Worm (Caenorhabditis elegans): Measurements from ENCODE around the gene slc-28.1.

slc-28.1 gene

DNA sequence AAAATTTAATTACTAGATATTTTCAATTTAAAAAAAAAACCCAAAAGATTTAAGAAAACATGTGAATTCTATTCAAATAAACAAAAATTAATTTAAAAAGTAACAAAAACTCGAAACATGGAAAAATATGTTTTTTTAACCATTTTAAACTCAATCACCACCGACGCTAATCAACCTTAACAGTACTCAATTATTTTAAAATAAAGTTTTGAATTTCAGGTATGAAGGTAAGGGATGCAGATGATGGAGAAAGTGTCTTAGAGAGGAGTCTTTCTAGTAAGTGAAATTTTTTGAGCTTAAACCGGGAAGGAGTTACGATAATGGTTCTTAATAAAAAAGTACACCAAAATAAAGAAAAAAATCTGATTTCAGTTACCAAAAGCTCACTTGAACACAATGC, at the start of gene slc-28.1:
Gene slc-28.1, plus strand, starts transcription at position 301 of the 400 bp plus-strand sequence.
- TF ChIP-seq tbx-11 (GFP tag; IDR thresholded peaks at IDR 0.05) (no peak), aly-1 (tag; optimal IDR thresholded peaks at IDR 0.05) (no peak), scrt-1 (GFP tag; IDR thresholded peaks at IDR 0.05) (no peak), sea-1 (GFP tag; conservative IDR thresholded peaks at IDR 0.05) (no peak), pes-1 (GFP tag; IDR thresholded peaks at IDR 0.05) (no peak), ets-7 (tag; optimal IDR thresholded peaks at IDR 0.05) (no peak), ceh-13 (GFP tag; optimal IDR thresholded peaks at IDR 0.05) (no peak), hmbx-1 (tag; optimal IDR thresholded peaks at IDR 0.05) (no peak), ama-1 (optimal IDR thresholded peaks at IDR 0.05) (no peak), flt-1 (GFP tag; IDR thresholded peaks at IDR 0.05) (no peak), tra-4 (tag; optimal IDR thresholded peaks at IDR 0.05) (no peak), F13C5.2 (tag; optimal IDR thresholded peaks at IDR 0.05) (no peak), hmg-4 (GFP tag; optimal IDR thresholded peaks at IDR 0.05) (no peak), B0310.2 (tag; optimal IDR thresholded peaks at IDR 0.05) (no peak), ceh-36 (tag; optimal IDR thresholded peaks at IDR 0.05) (no peak), tbx-37 (GFP tag; conservative IDR thresholded peaks at IDR 0.05) (no peak), hnd-1 (tag; optimal IDR thresholded peaks at IDR 0.05) (no peak)

ce11 chrV:3417928-3418327, 45.7 kb upstream of the slc-28.1 start, which contains the start of gene T20D4.3:
Gene T20D4.3, plus strand, starts transcription at chrV:3418228.
- no peak for TF ChIP-seq hnd-1 (tag; optimal IDR thresholded peaks at IDR 0.05)
- no peak for TF ChIP-seq tbx-11 (GFP tag; IDR thresholded peaks at IDR 0.05)
- no peak for TF ChIP-seq tra-4 (tag; optimal IDR thresholded peaks at IDR 0.05)
- no peak for TF ChIP-seq ets-7 (tag; optimal IDR thresholded peaks at IDR 0.05)
- no peak for TF ChIP-seq scrt-1 (GFP tag; IDR thresholded peaks at IDR 0.05)
- no peak for TF ChIP-seq ama-1 (optimal IDR thresholded peaks at IDR 0.05)
- TF ChIP-seq flt-1 (GFP tag; IDR thresholded peaks at IDR 0.05): no peak
- no peak for TF ChIP-seq B0310.2 (tag; optimal IDR thresholded peaks at IDR 0.05)
- no peak for TF ChIP-seq pes-1 (GFP tag; IDR thresholded peaks at IDR 0.05)

ce11 chrV:3424341-3424740, 39.3 kb upstream of the slc-28.1 start, which contains the start of gene srab-21:
Gene srab-21, minus strand, starts transcription at chrV:3424441.
- TF ChIP-seq pes-1 (GFP tag; IDR thresholded peaks at IDR 0.05) (no peak), ama-1 (optimal IDR thresholded peaks at IDR 0.05) (no peak), flt-1 (GFP tag; IDR thresholded peaks at IDR 0.05) (no peak), hnd-1 (tag; optimal IDR thresholded peaks at IDR 0.05) (no peak), B0310.2 (tag; optimal IDR thresholded peaks at IDR 0.05) (no peak), hmg-4 (GFP tag; optimal IDR thresholded peaks at IDR 0.05) (no peak), tra-4 (tag; optimal IDR thresholded peaks at IDR 0.05) (no peak)

ce11 chrV:3426076-3426475, 37.5 kb upstream of the slc-28.1 start, which contains the start of gene srab-22:
Gene srab-22, plus strand, starts transcription at chrV:3426376.
- TF ChIP-seq hnd-1 (tag; optimal IDR thresholded peaks at IDR 0.05): no peak
- no peak for TF ChIP-seq hmg-4 (GFP tag; optimal IDR thresholded peaks at IDR 0.05)

DNA sequence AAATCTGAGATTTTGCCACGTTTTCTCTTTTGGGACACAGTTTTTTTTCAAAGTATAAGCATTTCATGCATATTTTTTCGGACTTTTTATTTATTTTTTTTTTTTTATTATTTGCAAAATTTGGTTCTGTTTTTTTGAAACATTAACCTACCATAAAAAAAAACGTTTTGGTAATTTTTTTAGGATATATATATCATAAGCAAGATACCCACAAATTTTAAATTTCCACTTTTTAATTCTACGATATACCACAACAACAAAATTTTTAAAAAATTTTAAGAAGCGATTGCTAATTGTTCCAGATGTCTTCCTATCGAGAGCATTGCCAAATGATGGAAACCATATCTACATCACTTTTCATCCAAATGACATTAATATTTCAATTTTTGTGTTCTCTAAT, 34.9 kb upstream of the slc-28.1 start, which contains the start of gene srab-20:
Gene srab-20, plus strand, starts transcription at position 301 of the 400 bp plus-strand sequence.
- TF ChIP-seq hmbx-1 (tag; optimal IDR thresholded peaks at IDR 0.05) (no peak), hmg-4 (GFP tag; optimal IDR thresholded peaks at IDR 0.05) (no peak), B0310.2 (tag; optimal IDR thresholded peaks at IDR 0.05) (no peak), ceh-36 (tag; optimal IDR thresholded peaks at IDR 0.05) (no peak), ama-1 (optimal IDR thresholded peaks at IDR 0.05) (no peak), F13C5.2 (tag; optimal IDR thresholded peaks at IDR 0.05) (no peak), flt-1 (GFP tag; IDR thresholded peaks at IDR 0.05) (no peak)

DNA sequence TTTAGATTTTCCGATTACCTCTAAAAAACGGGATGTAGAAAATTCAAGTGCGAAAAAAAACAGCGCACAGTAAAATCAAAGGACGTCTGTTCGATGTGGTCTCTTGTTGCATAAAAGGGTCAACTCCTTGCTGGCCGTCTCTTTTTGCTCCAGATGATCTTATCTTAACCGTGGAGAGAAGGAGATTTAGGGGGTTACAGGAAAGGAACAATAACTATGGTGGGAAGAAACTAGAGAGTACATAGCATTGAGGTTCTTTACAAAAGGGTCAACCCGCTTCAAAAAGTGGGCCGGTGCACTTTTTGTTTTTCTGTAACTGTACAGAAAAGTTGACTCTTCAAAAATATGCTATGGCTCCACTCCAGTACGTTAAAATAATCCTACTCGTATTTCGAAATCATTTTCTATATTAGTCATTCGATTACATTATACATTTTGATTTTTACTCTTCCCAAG, 32.1 kb upstream of the slc-28.1 start, which contains the start of the genes T20D4.19 and srj-9:
Gene T20D4.19, minus strand, starts transcription at position 101 of the 456 bp plus-strand sequence.
Gene srj-9, plus strand, starts transcription at position 406 of the 456 bp plus-strand sequence.
- TF ChIP-seq tbx-11 (GFP tag; IDR thresholded peaks at IDR 0.05) (no peak), ceh-36 (tag; optimal IDR thresholded peaks at IDR 0.05) (no peak), sea-1 (GFP tag; conservative IDR thresholded peaks at IDR 0.05) (no peak), tra-4 (tag; optimal IDR thresholded peaks at IDR 0.05) (no peak), ama-1 (optimal IDR thresholded peaks at IDR 0.05) (no peak), hnd-1 (tag; optimal IDR thresholded peaks at IDR 0.05) (no peak), flt-1 (GFP tag; IDR thresholded peaks at IDR 0.05) (no peak), hmbx-1 (tag; optimal IDR thresholded peaks at IDR 0.05) (no peak), B0310.2 (tag; optimal IDR thresholded peaks at IDR 0.05) (no peak), hmg-4 (GFP tag; optimal IDR thresholded peaks at IDR 0.05) (no peak), ets-7 (tag; optimal IDR thresholded peaks at IDR 0.05) (no peak), tbx-37 (GFP tag; conservative IDR thresholded peaks at IDR 0.05) (no peak)

- TF ChIP-seq ama-1 (optimal IDR thresholded peaks at IDR 0.05): no peak
- TF ChIP-seq tbx-37 (GFP tag; conservative IDR thresholded peaks at IDR 0.05): no peak
- TF ChIP-seq tra-4 (tag; optimal IDR thresholded peaks at IDR 0.05): no peak
- TF ChIP-seq hmbx-1 (tag; optimal IDR thresholded peaks at IDR 0.05): no peak
- TF ChIP-seq aly-1 (tag; optimal IDR thresholded peaks at IDR 0.05): no peak
- TF ChIP-seq flt-1 (GFP tag; IDR thresholded peaks at IDR 0.05): no peak
- TF ChIP-seq pes-1 (GFP tag; IDR thresholded peaks at IDR 0.05): no peak
- no peak for TF ChIP-seq tbx-11 (GFP tag; IDR thresholded peaks at IDR 0.05)
- TF ChIP-seq ceh-13 (GFP tag; optimal IDR thresholded peaks at IDR 0.05): no peak
- TF ChIP-seq F13C5.2 (tag; optimal IDR thresholded peaks at IDR 0.05): no peak
- no peak for TF ChIP-seq B0310.2 (tag; optimal IDR thresholded peaks at IDR 0.05)
- no peak for TF ChIP-seq scrt-1 (GFP tag; IDR thresholded peaks at IDR 0.05)
- no peak for TF ChIP-seq ets-7 (tag; optimal IDR thresholded peaks at IDR 0.05)
These were observed 21.0 kb upstream of the slc-28.1 start for ce11 chrV:3442609-3443008.

DNA sequence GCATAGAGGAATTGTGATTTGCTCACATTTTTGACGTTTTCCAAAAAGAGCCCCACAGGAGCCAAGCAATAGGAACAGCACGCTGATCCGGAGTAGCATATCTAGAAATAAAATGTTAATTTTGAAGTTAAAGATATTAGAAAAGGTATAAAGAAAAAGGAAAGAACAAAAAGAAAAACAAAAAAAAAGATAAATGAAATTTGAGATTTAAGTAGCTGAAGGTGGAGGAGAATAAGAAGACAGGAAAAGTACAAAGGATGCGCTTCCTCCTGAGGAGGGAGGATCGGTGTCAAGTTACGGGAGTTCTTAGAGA, 18.9 kb upstream of the slc-28.1 start, which contains the start of gene cfz-2:
Gene cfz-2, minus strand, starts transcription at position 101 of the 313 bp plus-strand sequence.
- TF ChIP-seq hnd-1 (tag; optimal IDR thresholded peaks at IDR 0.05) (no peak), hmg-4 (GFP tag; optimal IDR thresholded peaks at IDR 0.05) (no peak), ets-7 (tag; optimal IDR thresholded peaks at IDR 0.05) (no peak), flt-1 (GFP tag; IDR thresholded peaks at IDR 0.05) (no peak), ceh-13 (GFP tag; optimal IDR thresholded peaks at IDR 0.05) (no peak), hmbx-1 (tag; optimal IDR thresholded peaks at IDR 0.05) (no peak), ama-1 (optimal IDR thresholded peaks at IDR 0.05) (no peak), sea-1 (GFP tag; conservative IDR thresholded peaks at IDR 0.05) (no peak), B0310.2 (tag; optimal IDR thresholded peaks at IDR 0.05) (no peak), tbx-11 (GFP tag; IDR thresholded peaks at IDR 0.05) (no peak)

Measured in whole organism, early embryonic.